Worm (Caenorhabditis elegans) whole organism, L2 larva: ENCODE measurements around the gene txt-1.

Experiments used
- C34F6.9 ChIP-seq: fragments of 150-350 bp; optimal IDR thresholded peaks from 2 replicates; lab custom pipeline; 2014; ENCODE audit warnings: missing biosample characterization, missing genetic modification characterization
- F13H6.1 ChIP-seq: sonication (generic microtip); optimal IDR thresholded peaks from 2 replicates; lab custom pipeline; 2016; ENCODE audit warnings: missing genetic modification characterization, missing compliant biosample characterization
- R02D3.7 ChIP-seq: fragments of 150-350 bp; optimal IDR thresholded peaks from 2 replicates; lab custom pipeline; 2014; ENCODE audit warnings: missing biosample characterization, missing genetic modification characterization
- ZK546.5 ChIP-seq: sonication (generic microtip); optimal IDR thresholded peaks from 2 replicates; lab custom pipeline; 2017; ENCODE audit warnings: missing biosample characterization, missing genetic modification characterization
- aly-2 ChIP-seq: fragments of 150-350 bp; optimal IDR thresholded peaks from 2 replicates; lab custom pipeline; 2014; ENCODE audit warnings: missing biosample characterization, missing genetic modification characterization
- ama-1 ChIP-seq: fragments of 150-350 bp; optimal IDR thresholded peaks from 2 replicates; lab custom pipeline; 2018; ENCODE audit warnings: inconsistent platforms
- blmp-1 ChIP-seq: sonication (generic microtip); optimal IDR thresholded peaks from 2 replicates; lab custom pipeline; 2017; ENCODE audit warnings: missing genetic modification characterization, mild to moderate bottlenecking, missing compliant biosample characterization, antibody characterized with exemption, moderate library complexity; ENCODE audit not compliant: insufficient read depth
- ceh-82 ChIP-seq: fragments of 150-350 bp; optimal IDR thresholded peaks from 2 replicates; lab custom pipeline; 2014; ENCODE audit warnings: missing biosample characterization, missing genetic modification characterization
- crh-2 ChIP-seq: sonication (generic microtip); optimal IDR thresholded peaks from 2 replicates; lab custom pipeline; 2017; ENCODE audit warnings: missing biosample characterization, missing genetic modification characterization
- dmd-4 ChIP-seq: sonication (generic microtip); optimal IDR thresholded peaks from 2 replicates; lab custom pipeline; 2017; ENCODE audit warnings: missing biosample characterization, missing genetic modification characterization
- elt-3 ChIP-seq: sonication (generic microtip); optimal IDR thresholded peaks from 2 replicates; lab custom pipeline; 2017; ENCODE audit warnings: missing biosample characterization, missing genetic modification characterization
- fos-1 ChIP-seq: fragments of 150-350 bp; optimal IDR thresholded peaks from 2 replicates; lab custom pipeline; 2014; ENCODE audit warnings: missing biosample characterization, missing genetic modification characterization
- lin-11 ChIP-seq: fragments of 150-350 bp; sonication (generic microtip); optimal IDR thresholded peaks from 2 replicates; lab custom pipeline; 2014; ENCODE audit warnings: missing biosample characterization, missing genetic modification characterization, inconsistent platforms, mixed read lengths
- lin-13 ChIP-seq: fragments of 150-350 bp; optimal IDR thresholded peaks from 2 replicates; lab custom pipeline; 2014; ENCODE audit warnings: missing biosample characterization, missing genetic modification reagents, missing genetic modification characterization
- lin-39 ChIP-seq: fragments of 150-350 bp; optimal IDR thresholded peaks from 2 replicates; lab custom pipeline; 2014; ENCODE audit warnings: missing biosample characterization, missing genetic modification reagents, missing genetic modification characterization
- lsy-2 ChIP-seq, 2 experiments: fragments of 150-350 bp in 1 of 2; sonication (generic microtip) in 1 of 2; optimal IDR thresholded peaks; 2 replicates each; lab custom pipeline; 2014 to 2017; ENCODE audit warnings: missing biosample characterization in 2 of 2, missing genetic modification characterization in 2 of 2
- mab-5 ChIP-seq: fragments of 150-350 bp; optimal IDR thresholded peaks from 2 replicates; lab custom pipeline; 2014; ENCODE audit warnings: missing biosample characterization, missing genetic modification characterization
- mbf-1 ChIP-seq: sonication (generic microtip); optimal IDR thresholded peaks from 2 replicates; lab custom pipeline; 2017; ENCODE audit warnings: missing biosample characterization, missing genetic modification characterization
- mdl-1 ChIP-seq, 2 experiments: fragments of 150-350 bp in 1 of 2; sonication (generic microtip) in 1 of 2; optimal IDR thresholded peaks; 2 replicates each; lab custom pipeline; 2017; ENCODE audit warnings: missing biosample characterization in 2 of 2, missing genetic modification characterization in 2 of 2
- nhr-10 ChIP-seq: sonication (generic microtip); optimal IDR thresholded peaks from 2 replicates; lab custom pipeline; 2017; ENCODE audit warnings: missing biosample characterization, missing genetic modification characterization
- nhr-11 ChIP-seq: fragments of 150-350 bp; optimal IDR thresholded peaks from 2 replicates; lab custom pipeline; 2014; ENCODE audit warnings: missing biosample characterization, missing genetic modification characterization
- nhr-12 ChIP-seq: fragments of 150-350 bp; optimal IDR thresholded peaks from 2 replicates; lab custom pipeline; 2014; ENCODE audit warnings: missing biosample characterization, missing genetic modification characterization
- nhr-129 ChIP-seq: fragments of 150-350 bp; optimal IDR thresholded peaks from 2 replicates; lab custom pipeline; 2014; ENCODE audit warnings: missing biosample characterization, missing genetic modification characterization
- nhr-21 ChIP-seq: fragments of 150-350 bp; optimal IDR thresholded peaks from 2 replicates; lab custom pipeline; 2014; ENCODE audit warnings: missing biosample characterization, missing genetic modification characterization
- nhr-23 ChIP-seq: fragments of 150-350 bp; optimal IDR thresholded peaks from 2 replicates; lab custom pipeline; 2014; ENCODE audit warnings: missing biosample characterization, missing genetic modification reagents, missing genetic modification characterization
- nhr-237 ChIP-seq: fragments of 150-350 bp; optimal IDR thresholded peaks from 2 replicates; lab custom pipeline; 2014; ENCODE audit warnings: missing biosample characterization, missing genetic modification characterization
- nhr-25 ChIP-seq: fragments of 150-350 bp; sonication (generic microtip); optimal IDR thresholded peaks from 3 replicates; lab custom pipeline; 2014; ENCODE audit warnings: missing biosample characterization, missing genetic modification characterization
- nhr-6 ChIP-seq: fragments of 150-350 bp; optimal IDR thresholded peaks from 2 replicates; lab custom pipeline; 2014; ENCODE audit warnings: missing biosample characterization, missing genetic modification characterization
- nhr-77 ChIP-seq: fragments of 150-350 bp; optimal IDR thresholded peaks from 2 replicates; lab custom pipeline; 2014; ENCODE audit warnings: missing biosample characterization, missing genetic modification characterization
- peb-1 ChIP-seq: fragments of 150-350 bp; optimal IDR thresholded peaks from 2 replicates; lab custom pipeline; 2014; ENCODE audit warnings: missing biosample characterization, missing genetic modification characterization
- sem-4 ChIP-seq: fragments of 150-350 bp; optimal IDR thresholded peaks from 2 replicates; lab custom pipeline; 2014; ENCODE audit warnings: missing biosample characterization, missing genetic modification reagents, missing genetic modification characterization
- sma-3 ChIP-seq: sonication (generic microtip); optimal IDR thresholded peaks from 2 replicates; lab custom pipeline; 2016; ENCODE audit warnings: missing genetic modification reagents, missing genetic modification characterization, missing compliant biosample characterization
- snpc-4 ChIP-seq: fragments of 150-350 bp; optimal IDR thresholded peaks from 2 replicates; lab custom pipeline; 2014; ENCODE audit warnings: missing biosample characterization, missing genetic modification characterization
- unc-39 ChIP-seq: fragments of 150-350 bp; optimal IDR thresholded peaks from 2 replicates; lab custom pipeline; 2014; ENCODE audit warnings: missing biosample characterization, missing genetic modification characterization
- unc-55 ChIP-seq: fragments of 150-350 bp; sonication (generic microtip); optimal IDR thresholded peaks from 3 replicates; lab custom pipeline; 2014; ENCODE audit warnings: missing biosample characterization, missing genetic modification reagents, missing genetic modification characterization
- unc-62 ChIP-seq: fragments of 150-350 bp; optimal IDR thresholded peaks from 2 replicates; lab custom pipeline; 2014; ENCODE audit warnings: missing biosample characterization, missing genetic modification reagents, missing genetic modification characterization
- zag-1 ChIP-seq: fragments of 150-350 bp; optimal IDR thresholded peaks from 2 replicates; lab custom pipeline; 2014; ENCODE audit warnings: missing biosample characterization, missing genetic modification characterization
- ztf-4 ChIP-seq: fragments of 150-350 bp; optimal IDR thresholded peaks from 2 replicates; lab custom pipeline; 2014; ENCODE audit warnings: missing biosample characterization, missing genetic modification characterization

The txt-1 gene

ce11 chrII:105889-106288, at the start of gene txt-1:
Gene txt-1, plus strand, starts transcription at chrII:106189.
- TF ChIP-seq unc-39 (tag; lab: Kevin White, UChicago): no peak
- no peak for TF ChIP-seq F13H6.1 (tag; lab: Kevin White, UChicago)
- no peak for TF ChIP-seq nhr-129 (tag; lab: Kevin White, UChicago)
- TF ChIP-seq blmp-1 (tag; lab: Kevin White, UChicago): no peak
- TF ChIP-seq mab-5 (tag; lab: Kevin White, UChicago): no peak
- TF ChIP-seq mdl-1 (tag; optimal IDR thresholded peaks at IDR 0.05; lab: Kevin White, UChicago): no peak
- no peak for TF ChIP-seq ztf-4 (tag; lab: Kevin White, UChicago)
- no peak for TF ChIP-seq nhr-12 (tag; lab: Kevin White, UChicago)
- TF ChIP-seq aly-2 (tag; lab: Kevin White, UChicago): no peak
- TF ChIP-seq elt-3: no peak
- no peak for TF ChIP-seq nhr-77 (tag; lab: Kevin White, UChicago)
- TF ChIP-seq crh-2 (tag; lab: Kevin White, UChicago): no peak
- no peak for TF ChIP-seq lsy-2 (tag; optimal IDR thresholded peaks at IDR 0.05; lab: Kevin White, UChicago)
- TF ChIP-seq sem-4 (tag; lab: Kevin White, UChicago): no peak

ce11 chrII:57370-57769, 48.6 kb upstream of the txt-1 start, which contains the start of gene ascc-1:
Gene ascc-1, plus strand, starts transcription at chrII:57670.
- TF ChIP-seq ama-1 (lab: Kevin White, UChicago) (no peak), nhr-23 (tag; lab: Kevin White, UChicago) (no peak), lin-11 (no peak), nhr-6 (tag; lab: Kevin White, UChicago) (no peak), lin-13 (no peak), peb-1 (tag; lab: Kevin White, UChicago) (no peak), crh-2 (tag; lab: Kevin White, UChicago) (no peak), nhr-11 (tag; lab: Kevin White, UChicago) (no peak), unc-62 (GFP tag; lab: Kevin White, UChicago) (no peak), R02D3.7 (tag; lab: Kevin White, UChicago) (no peak)

ce11 chrII:57873-58272, 48.1 kb upstream of the txt-1 start:
- no peak for TF ChIP-seq lin-39

- TF ChIP-seq nhr-21 (tag; lab: Kevin White, UChicago) (peak; percentile 29), R02D3.7 (tag; lab: Kevin White, UChicago) (no peak), fos-1 (tag; lab: Kevin White, UChicago) (peak; percentile 46), nhr-25 (peak; percentile 61), crh-2 (tag; lab: Kevin White, UChicago) (no peak), nhr-129 (tag; lab: Kevin White, UChicago) (peak; percentile 11)
Observed at ce11 chrII:60049-60448, 45.9 kb upstream of the txt-1 start.

- no peak for TF ChIP-seq ama-1 (lab: Kevin White, UChicago)
- TF ChIP-seq, all 48 proteins: peak for 0
Observed at ce11 chrII:61013-61412, 45.0 kb upstream of the txt-1 start, which contains the start of gene C23H3.2. Gene C23H3.2, plus strand, starts transcription at chrII:61313.

ce11 chrII:65484-65883, 40.5 kb upstream of the txt-1 start:
- TF ChIP-seq fos-1 (tag; lab: Kevin White, UChicago): peak; percentile 76
- no peak for TF ChIP-seq nhr-237 (tag; lab: Kevin White, UChicago)
- TF ChIP-seq, all 48 proteins: peak for 1

- TF ChIP-seq lin-11 (no peak), unc-55 (GFP tag; lab: Kevin White, UChicago) (no peak), ZK546.5 (tag; lab: Kevin White, UChicago) (no peak), mab-5 (tag; lab: Kevin White, UChicago) (no peak), mdl-1 (tag; optimal IDR thresholded peaks at IDR 0.05; lab: Kevin White, UChicago) (peak in 1 of 2 experiments; percentile 29), unc-62 (GFP tag; lab: Kevin White, UChicago) (no peak), lin-39 (no peak), blmp-1 (tag; lab: Kevin White, UChicago) (peak; percentile 63), zag-1 (no peak), F13H6.1 (tag; lab: Kevin White, UChicago) (peak; percentile 41), nhr-129 (tag; lab: Kevin White, UChicago) (no peak), ceh-82 (tag; lab: Kevin White, UChicago) (no peak), ama-1 (lab: Kevin White, UChicago) (no peak), C34F6.9 (tag; lab: Kevin White, UChicago) (peak; percentile 29), nhr-11 (tag; lab: Kevin White, UChicago) (no peak), elt-3 (no peak), R02D3.7 (tag; lab: Kevin White, UChicago) (no peak), peb-1 (tag; lab: Kevin White, UChicago) (peak; percentile 95), mbf-1 (tag; lab: Kevin White, UChicago) (no peak), nhr-25 (peak; percentile 73), dmd-4 (tag; lab: Kevin White, UChicago) (no peak), fos-1 (tag; lab: Kevin White, UChicago) (peak; percentile 78), nhr-23 (tag; lab: Kevin White, UChicago) (no peak), nhr-10 (tag; lab: Kevin White, UChicago) (no peak), unc-39 (tag; lab: Kevin White, UChicago) (no peak), lsy-2 (tag; optimal IDR thresholded peaks at IDR 0.05; lab: Kevin White, UChicago) (peak in 1 of 2 experiments; percentile 40), nhr-12 (tag; lab: Kevin White, UChicago) (no peak), sma-3 (GFP tag; lab: Kevin White, UChicago) (peak; percentile 71), sem-4 (tag; lab: Kevin White, UChicago) (peak; percentile 68), snpc-4 (tag; lab: Kevin White, UChicago) (no peak)
Observed at ce11 chrII:66322-66721, 39.7 kb upstream of the txt-1 start.
